Fruit fly (Drosophila melanogaster): Measurements from ENCODE around the gene Apl.

The Apl gene

dm6 chr3L:16581201-16581705 lies 13.7 kb upstream of the Apl start, which contains the start of gene Smn (continued):
- TF ChIP-seq CG6791 (GFP tag; IDR thresholded peaks at IDR 0.05; ENCODE audit: partially characterized antibody) (peak; percentile 89), Atf3 (GFP tag; optimal IDR thresholded peaks at IDR 0.05) (no peak), Dp (GFP tag; optimal IDR thresholded peaks at IDR 0.05) (peak; percentile 45), Usf (GFP tag; optimal IDR thresholded peaks at IDR 0.05) (no peak), Dip3 (GFP tag; optimal IDR thresholded peaks at IDR 0.05) (peak; percentile 55), CG7963 (GFP tag; IDR thresholded peaks at IDR 0.05; ENCODE audit: partially characterized antibody) (peak; percentile 64; the same call in 2 of the 3 replicates), Dad (GFP tag; optimal IDR thresholded peaks at IDR 0.05) (peak; percentile 3), CG1602 (GFP tag; optimal IDR thresholded peaks at IDR 0.05) (peak; percentile 33), Myb (GFP tag; optimal IDR thresholded peaks at IDR 0.05) (peak; percentile 55), Dref (GFP tag; IDR thresholded peaks at IDR 0.05) (peak; percentile 65), trem (tag; optimal IDR thresholded peaks at IDR 0.05) (peak; percentile 52), CG30020 (tag; optimal IDR thresholded peaks at IDR 0.05) (peak; percentile 31), CG18764 (GFP tag; optimal IDR thresholded peaks at IDR 0.05) (peak; percentile 10), D19A (tag; optimal IDR thresholded peaks at IDR 0.05) (peak; percentile 28), CG7786 (GFP tag; optimal IDR thresholded peaks at IDR 0.05) (peak; percentile 59), exex (tag; optimal IDR thresholded peaks at IDR 0.05) (no peak), psq (GFP tag; optimal IDR thresholded peaks at IDR 0.05) (no peak), CG8478 (optimal IDR thresholded peaks at IDR 0.05) (no peak), nerfin-2 (GFP tag; IDR thresholded peaks at IDR 0.05; ENCODE audit: partially characterized antibody) (peak; percentile 89), Dbx (GFP tag; IDR thresholded peaks at IDR 0.05) (0 out of 3 replicates have a peak, but pooled peaks have one; percentile 56), al (GFP tag; IDR thresholded peaks at IDR 0.05) (peak; percentile 44; the same call in 1 of the 2 replicates), Ets65A (GFP tag) (peak; percentile 78), kay (GFP tag; optimal IDR thresholded peaks at IDR 0.05) (no peak), dmrt99B (tag; optimal IDR thresholded peaks at IDR 0.05) (peak; percentile 49), CG10209 (GFP tag; optimal IDR thresholded peaks at IDR 0.05) (peak; percentile 24), inv (GFP tag; IDR thresholded peaks at IDR 0.05; ENCODE audit: partially characterized antibody) (peak; percentile 80), CG14050 (GFP tag; IDR thresholded peaks at IDR 0.05) (no peak), CG10543 (GFP tag; optimal IDR thresholded peaks at IDR 0.05) (peak; percentile 46), eve (GFP tag; optimal IDR thresholded peaks at IDR 0.05) (no peak), Hand (GFP tag; optimal IDR thresholded peaks at IDR 0.05) (no peak), Sox100B (GFP tag; optimal IDR thresholded peaks at IDR 0.05) (no peak), CG5245 (GFP tag; optimal IDR thresholded peaks at IDR 0.05) (peak; percentile 2), unpg (GFP tag; optimal IDR thresholded peaks at IDR 0.05) (peak; percentile 31), z (GFP tag; IDR thresholded peaks at IDR 0.05) (no peak), tgo (GFP tag; IDR thresholded peaks at IDR 0.05) (no peak), CG2875 (GFP tag; optimal IDR thresholded peaks at IDR 0.05) (no peak), CG9609 (GFP tag; optimal IDR thresholded peaks at IDR 0.05) (peak; percentile 36), B-H2 (GFP tag; optimal IDR thresholded peaks at IDR 0.05) (peak; percentile 55), Scr (GFP tag; IDR thresholded peaks at IDR 0.05; ENCODE audit: partially characterized antibody) (peak; percentile 91), ase (GFP tag; IDR thresholded peaks at IDR 0.05) (no peak), h (optimal IDR thresholded peaks at IDR 0.05) (no peak), NK7.1 (GFP tag; optimal IDR thresholded peaks at IDR 0.05) (no peak), CG3407 (GFP tag; optimal IDR thresholded peaks at IDR 0.05) (peak; percentile 34), Dek (tag; optimal IDR thresholded peaks at IDR 0.05) (peak; percentile 34), Ssrp (tag; optimal IDR thresholded peaks at IDR 0.05) (no peak), CG18599 (GFP tag; optimal IDR thresholded peaks at IDR 0.05) (peak; percentile 69), oc (tag; optimal IDR thresholded peaks at IDR 0.05) (no peak), Pdp1 (GFP tag; optimal IDR thresholded peaks at IDR 0.05) (peak; percentile 5 to 50), Med (GFP tag) (peak; percentile 88), CG31388 (GFP tag; optimal IDR thresholded peaks at IDR 0.05) (no peak), CG13296 (GFP tag; optimal IDR thresholded peaks at IDR 0.05) (peak; percentile 27)

All from whole organism, embryonic.